Worm (Caenorhabditis elegans) whole organism, young adult: ENCODE results near the gene F42F12.14.

Source experiments
- B0035.1 ChIP-seq: sonication (generic microtip); optimal IDR thresholded peaks from 2 replicates; lab custom pipeline; 2016; ENCODE audit warnings: missing genetic modification characterization, mild to moderate bottlenecking, missing compliant biosample characterization, missing genotype, missing genetic modification reagents
- B0261.1 ChIP-seq: sonication (generic microtip); optimal IDR thresholded peaks from 2 replicates; lab custom pipeline; 2016; ENCODE audit warnings: mild to moderate bottlenecking, missing genetic modification characterization, moderate library complexity, missing compliant biosample characterization
- C17E4.6 ChIP-seq: fragments of 200-800 bp; sonication (Bioruptor generic); IDR thresholded peaks from 2 replicates; pipeline ENCODE4 v1.3.6; 2022; ENCODE audit warnings: missing genetic modification reagents, missing genetic modification characterization, missing compliant biosample characterization
- F10E7.11 ChIP-seq: sonication (generic microtip); optimal IDR thresholded peaks from 2 replicates; lab custom pipeline; 2017; ENCODE audit warnings: mild to moderate bottlenecking, missing genetic modification characterization, moderate library complexity, missing compliant biosample characterization
- F57C9.4 ChIP-seq: sonication (generic microtip); optimal IDR thresholded peaks from 2 replicates; lab custom pipeline; 2017; ENCODE audit warnings: mild to moderate bottlenecking, missing genetic modification characterization, missing compliant biosample characterization
- K11D2.4 ChIP-seq: fragments of 200-800 bp; sonication (Bioruptor generic); IDR thresholded peaks from 2 replicates; pipeline ENCODE4 v1.3.6; 2022; ENCODE audit warnings: missing genetic modification reagents, missing genetic modification characterization, missing compliant biosample characterization
- Y67H2A.10 ChIP-seq: fragments of 200-800 bp; sonication (Bioruptor generic); conservative IDR thresholded peaks from 2 replicates; pipeline ENCODE4 v1.3.6; 2022; ENCODE audit warnings: missing genetic modification reagents, missing genetic modification characterization, missing compliant biosample characterization
- Y95B8A.8 ChIP-seq: fragments of 200-800 bp; sonication (Bioruptor generic); IDR thresholded peaks from 2 replicates; pipeline ENCODE4 v1.3.6; 2022; ENCODE audit warnings: missing genetic modification reagents, missing genetic modification characterization, missing compliant biosample characterization
- ama-1 ChIP-seq, 3 experiments: fragments of 150-350 bp in 1 of 3; sonication (generic microtip) in 2 of 3; optimal IDR thresholded peaks; 2 replicates each; lab custom pipeline; 2014 to 2018; ENCODE audit warnings: missing biosample characterization in 2 of 3, missing genetic modification characterization in 2 of 3, missing genetic modification reagents in 2 of 3
- aptf-3 ChIP-seq: fragments of 200-800 bp; sonication (Bioruptor generic); IDR thresholded peaks from 2 replicates; pipeline ENCODE4 v1.3.6; 2022; ENCODE audit warnings: missing genetic modification characterization, missing compliant biosample characterization
- atf-7 ChIP-seq: sonication (generic microtip); optimal IDR thresholded peaks from 2 replicates; lab custom pipeline; 2017; ENCODE audit warnings: mild to moderate bottlenecking, missing genetic modification characterization, missing compliant biosample characterization
- attf-5 ChIP-seq: fragments of 200-800 bp; sonication (Bioruptor generic); optimal IDR thresholded peaks from 2 replicates; lab custom pipeline; 2018; ENCODE audit warnings: mild to moderate bottlenecking, missing genetic modification characterization, missing compliant biosample characterization
- bed-1 ChIP-seq: fragments of 200-800 bp; sonication (Bioruptor generic); IDR thresholded peaks from 2 replicates; pipeline ENCODE4 v1.3.6; 2022; ENCODE audit warnings: missing genetic modification reagents, missing genetic modification characterization, missing compliant biosample characterization
- bed-2 ChIP-seq: fragments of 200-800 bp; sonication (Bioruptor generic); IDR thresholded peaks from 2 replicates; pipeline ENCODE4 v1.3.6; 2022; ENCODE audit warnings: missing genetic modification reagents, missing genetic modification characterization, missing compliant biosample characterization
- ceh-27 ChIP-seq: fragments of 200-800 bp; sonication (Bioruptor generic); optimal IDR thresholded peaks from 2 replicates; lab custom pipeline; 2018; ENCODE audit warnings: mild to moderate bottlenecking, missing genetic modification characterization, moderate library complexity, missing compliant biosample characterization
- ceh-58 ChIP-seq: fragments of 200-800 bp; sonication (Bioruptor generic); IDR thresholded peaks from 2 replicates; pipeline ENCODE4 v1.3.6; 2022; ENCODE audit warnings: missing genetic modification characterization, missing compliant biosample characterization
- chd-7 ChIP-seq: sonication (generic microtip); optimal IDR thresholded peaks from 2 replicates; lab custom pipeline; 2016; ENCODE audit warnings: mild to moderate bottlenecking, missing genetic modification characterization, moderate library complexity, missing compliant biosample characterization
- hlh-12 ChIP-seq: sonication (generic microtip); optimal IDR thresholded peaks from 2 replicates; lab custom pipeline; 2016; ENCODE audit warnings: missing genetic modification characterization, missing compliant biosample characterization
- hlh-26 ChIP-seq: fragments of 200-800 bp; sonication (Bioruptor generic); conservative IDR thresholded peaks from 2 replicates; pipeline ENCODE4 v1.3.6; 2022; ENCODE audit warnings: missing genetic modification reagents, missing genetic modification characterization, missing compliant biosample characterization
- hrde-1 ChIP-seq: sonication (generic microtip); optimal IDR thresholded peaks from 2 replicates; lab custom pipeline; 2016; ENCODE audit warnings: missing genetic modification characterization, mild to moderate bottlenecking, missing compliant biosample characterization, moderate library complexity, missing genotype, missing genetic modification reagents, borderline replicate concordance
- hsf-1 ChIP-seq: fragments of 200-800 bp; sonication (Bioruptor generic); IDR thresholded peaks from 2 replicates; pipeline ENCODE4 v1.3.6; 2022; ENCODE audit warnings: missing genetic modification reagents, missing genetic modification characterization, missing compliant biosample characterization
- lsl-1 ChIP-seq: fragments of 200-800 bp; sonication (Bioruptor generic); optimal IDR thresholded peaks from 2 replicates; lab custom pipeline; 2018; ENCODE audit warnings: mild to moderate bottlenecking, missing genetic modification characterization, moderate library complexity, missing compliant biosample characterization
- lsy-27 ChIP-seq: sonication (generic microtip); optimal IDR thresholded peaks from 2 replicates; lab custom pipeline; 2017; ENCODE audit warnings: missing genetic modification characterization, mild to moderate bottlenecking, missing compliant biosample characterization, antibody characterized with exemption, missing genotype, borderline replicate concordance; ENCODE audit not compliant: insufficient read depth
- madf-6 ChIP-seq: fragments of 200-800 bp; sonication (Bioruptor generic); IDR thresholded peaks from 2 replicates; pipeline ENCODE4 v1.3.6; 2022; ENCODE audit warnings: missing genetic modification reagents, missing genetic modification characterization, missing compliant biosample characterization
- mcd-1 ChIP-seq: fragments of 200-800 bp; sonication (Bioruptor generic); IDR thresholded peaks from 2 replicates; pipeline ENCODE4 v1.3.6; 2022; ENCODE audit warnings: missing genetic modification reagents, missing genetic modification characterization, missing compliant biosample characterization
- mes-4 ChIP-seq: sonication (generic microtip); optimal IDR thresholded peaks from 2 replicates; lab custom pipeline; 2016; ENCODE audit warnings: missing genotype, missing genetic modification characterization, missing compliant biosample characterization
- nfya-1 ChIP-seq: sonication (generic microtip); optimal IDR thresholded peaks from 2 replicates; lab custom pipeline; 2017; ENCODE audit warnings: antibody characterized with exemption, missing compliant biosample characterization, missing genetic modification characterization, borderline replicate concordance; ENCODE audit not compliant: insufficient read depth
- nhr-80 ChIP-seq: sonication (generic microtip); optimal IDR thresholded peaks from 2 replicates; lab custom pipeline; 2016; ENCODE audit warnings: missing genetic modification characterization, missing compliant biosample characterization
- pbrm-1 ChIP-seq: fragments of 200-800 bp; sonication (Bioruptor generic); IDR thresholded peaks from 2 replicates; pipeline ENCODE4 v1.3.6; 2022; ENCODE audit warnings: missing genetic modification reagents, missing genetic modification characterization, missing compliant biosample characterization
- rpc-1 ChIP-seq, 2 experiments: fragments of 150-350 bp in 1 of 2; sonication (generic microtip) in 1 of 2; optimal IDR thresholded peaks; 2 replicates each; lab custom pipeline; 2014 to 2018; ENCODE audit warnings: missing biosample characterization in 1 of 2, missing genetic modification characterization in 1 of 2, missing genetic modification reagents in 1 of 2, missing genotype in 1 of 2
- sdz-38 ChIP-seq: sonication (generic microtip); optimal IDR thresholded peaks from 2 replicates; lab custom pipeline; 2016; ENCODE audit warnings: missing genotype, missing genetic modification characterization, missing compliant biosample characterization
- snpc-1.1 ChIP-seq: sonication (generic microtip); optimal IDR thresholded peaks from 2 replicates; lab custom pipeline; 2017; ENCODE audit warnings: missing genetic modification characterization, mild to moderate bottlenecking, missing compliant biosample characterization, antibody characterized with exemption, moderate library complexity, missing genotype, missing genetic modification reagents; ENCODE audit not compliant: insufficient read depth
- snpc-4 ChIP-seq, 5 experiments: fragments of 150-350 bp in 1 of 5; sonication (generic microtip) in 4 of 5; optimal IDR thresholded peaks; 2 replicates each; lab custom pipeline; 2014 to 2018; ENCODE audit warnings: missing genetic modification characterization in 5 of 5, missing biosample characterization in 3 of 5, antibody characterized with exemption in 2 of 5, mild to moderate bottlenecking in 2 of 5, missing compliant biosample characterization in 2 of 5, missing genotype in 2 of 5, moderate library complexity in 2 of 5, missing genetic modification reagents in 1 of 5
- somi-1 ChIP-seq: fragments of 200-800 bp; sonication (Bioruptor generic); optimal IDR thresholded peaks from 2 replicates; lab custom pipeline; 2018; ENCODE audit warnings: mild to moderate bottlenecking, missing genetic modification characterization, missing compliant biosample characterization
- zfh-2 ChIP-seq: fragments of 200-800 bp; sonication (Bioruptor generic); conservative IDR thresholded peaks from 2 replicates; pipeline ENCODE4 v1.3.6; 2022; ENCODE audit warnings: missing genetic modification reagents, missing genetic modification characterization, missing compliant biosample characterization
- ztf-18 ChIP-seq: sonication (generic microtip); optimal IDR thresholded peaks from 2 replicates; lab custom pipeline; 2016; ENCODE audit warnings: missing genotype, mild to moderate bottlenecking, missing genetic modification characterization, missing compliant biosample characterization

The F42F12.14 gene

DNA sequence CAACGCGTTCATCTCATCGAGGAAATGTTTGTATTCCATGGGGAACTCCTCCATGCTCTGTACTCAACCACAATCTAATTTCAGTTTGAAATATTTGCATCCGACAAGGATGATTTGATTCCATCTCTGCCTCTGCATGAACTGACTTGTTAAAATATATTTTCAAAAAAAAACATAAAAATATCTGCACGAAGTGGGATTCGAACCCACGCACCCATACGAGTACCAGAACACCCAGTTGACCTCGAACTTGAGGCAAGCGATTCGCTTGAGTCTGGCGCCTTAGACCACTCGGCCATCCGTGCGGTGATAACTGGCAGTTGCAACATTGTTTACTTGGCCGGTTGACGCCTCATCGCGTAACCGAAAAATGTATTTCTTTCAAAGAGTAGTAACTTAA lies 607 bp upstream of the F42F12.14 start (continued):
- TF ChIP-seq bed-1 (GFP tag; lab: Robert Waterston, UW) (no peak), attf-5 (GFP tag; lab: Kevin White, UChicago) (peak; percentile 48), hlh-12 (tag; lab: Kevin White, UChicago) (no peak), ama-1 (optimal IDR thresholded peaks at IDR 0.05; lab: Kevin White, UChicago) (no peak), ama-1 (GFP tag; optimal IDR thresholded peaks at IDR 0.05; lab: Kevin White, UChicago) (peak in 1 of 2 experiments; percentile 42), B0035.1 (peak; percentile 18), mes-4 (no peak), chd-7 (tag; lab: Kevin White, UChicago) (peak; percentile 54), K11D2.4 (no peak), hlh-26 (GFP tag; lab: Robert Waterston, UW) (no peak), bed-2 (no peak), ceh-27 (GFP tag; lab: Kevin White, UChicago) (peak; percentile 1), somi-1 (GFP tag; lab: Kevin White, UChicago) (no peak), pbrm-1 (GFP tag; lab: Robert Waterston, UW) (peak; percentile 88), F10E7.11 (tag; lab: Kevin White, UChicago) (no peak), ceh-58 (GFP tag; lab: Robert Waterston, UW) (no peak), rpc-1 (optimal IDR thresholded peaks at IDR 0.05; lab: Kevin White, UChicago) (peak; percentile 86), rpc-1 (tag; optimal IDR thresholded peaks at IDR 0.05; lab: Kevin White, UChicago) (peak; percentile 90), madf-6 (0 out of 2 replicates have a peak, but pooled peaks have one; percentile 49), snpc-4 (GFP tag; optimal IDR thresholded peaks at IDR 0.05; lab: Kevin White, UChicago) (peak; percentile 67), snpc-4 (tag; optimal IDR thresholded peaks at IDR 0.05; lab: Kevin White, UChicago) (peak in 2 of 4 experiments; percentile 46 to 79), nfya-1 (tag; lab: Kevin White, UChicago) (no peak), snpc-1.1 (tag; lab: Kevin White, UChicago) (no peak), B0261.1 (tag; lab: Kevin White, UChicago) (peak; percentile 93), aptf-3 (no peak), mcd-1 (GFP tag; lab: Robert Waterston, UW) (no peak), zfh-2 (GFP tag; lab: Robert Waterston, UW) (no peak), sdz-38 (peak; percentile 26), F57C9.4 (tag; lab: Kevin White, UChicago) (no peak), Y95B8A.8 (0 out of 2 replicates have a peak, but pooled peaks have one; percentile 51), atf-7 (tag; lab: Kevin White, UChicago) (peak; percentile 58)

DNA sequence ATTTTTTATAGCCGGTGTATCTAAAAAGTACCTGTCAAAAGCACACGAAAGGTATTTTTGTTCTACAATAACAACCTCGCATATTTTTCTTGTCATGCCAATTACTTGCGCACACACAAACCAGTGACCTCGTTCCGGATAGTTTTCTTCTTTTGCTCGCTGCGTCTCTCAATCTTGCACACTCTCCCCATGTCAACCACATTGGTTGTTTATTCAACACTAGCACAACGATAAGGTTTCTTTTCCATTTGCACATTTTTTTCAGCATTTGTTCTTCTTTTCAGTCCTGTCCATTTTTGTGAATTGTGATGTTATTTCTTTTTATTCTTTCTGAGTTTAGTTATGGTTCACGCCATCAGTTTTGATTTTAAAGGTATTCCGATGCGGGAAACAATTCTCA lies 1.8 kb downstream of the F42F12.14 start, which contains the start of gene F42F12.3:
F42F12.3 (plus strand) TSS at position 372 of the 400 bp plus-strand sequence.
- no peak for TF ChIP-seq lsy-27 (tag; lab: Kevin White, UChicago)
- no peak for TF ChIP-seq hsf-1 (GFP tag; lab: Robert Waterston, UW)
- TF ChIP-seq nhr-80 (tag; lab: Kevin White, UChicago) = peak; percentile 21
- TF ChIP-seq snpc-4 (GFP tag; optimal IDR thresholded peaks at IDR 0.05; lab: Kevin White, UChicago) = no peak
- no peak for TF ChIP-seq snpc-4 (tag; optimal IDR thresholded peaks at IDR 0.05; lab: Kevin White, UChicago)
- TF ChIP-seq ztf-18 (tag; lab: Kevin White, UChicago) = no peak
- TF ChIP-seq hrde-1 (tag; lab: Kevin White, UChicago) = no peak
- no peak for TF ChIP-seq bed-2

DNA sequence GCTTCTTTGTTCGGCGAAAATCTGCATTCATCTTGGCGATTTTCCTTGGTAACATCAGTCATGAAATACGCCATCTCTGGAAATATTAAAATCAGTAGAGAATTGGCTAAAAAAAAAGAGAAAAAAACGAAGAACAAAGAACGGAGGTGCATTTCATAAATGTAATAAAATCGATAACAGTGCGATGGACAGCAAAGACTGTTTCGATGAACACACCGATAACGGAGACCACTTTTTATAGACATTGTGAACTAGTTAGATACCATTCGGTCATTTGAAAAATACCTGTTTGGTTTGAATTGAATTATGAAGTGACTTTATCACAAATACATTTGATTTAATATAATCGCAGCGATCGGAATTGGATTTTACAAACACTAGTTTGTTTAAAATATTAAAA lies 4.4 kb downstream of the F42F12.14 start, which contains the start of gene F42F12.4:
F42F12.4 (minus strand) TSS at position 76 of the 400 bp plus-strand sequence.
- no peak for TF ChIP-seq bed-2
- TF ChIP-seq lsl-1 = no peak
- TF ChIP-seq atf-7 (tag; lab: Kevin White, UChicago) = no peak
- TF ChIP-seq C17E4.6 (GFP tag; lab: Robert Waterston, UW) = no peak
- TF ChIP-seq Y67H2A.10 (GFP tag; lab: Robert Waterston, UW) = no peak
- TF ChIP-seq nhr-80 (tag; lab: Kevin White, UChicago) = peak; percentile 39
